Fruit fly (Drosophila melanogaster) whole organism, embryonic: ENCODE data around the gene rno.

ENCODE experiments used
- Abd-B ChIP-seq: fragments of 200-800 bp; sonication (Bioruptor generic); optimal IDR thresholded peaks from 2 replicates; lab custom pipeline; 2018; ENCODE audit warnings: missing biosample characterization, mild to moderate bottlenecking, missing genetic modification characterization, moderate library complexity
- Antp ChIP-seq: fragments of 200-800 bp; sonication (Bioruptor generic); optimal IDR thresholded peaks from 3 replicates; lab custom pipeline; 2016; ENCODE audit warnings: missing biosample characterization, missing genetic modification characterization
- Atf6 ChIP-seq: fragments of 200-800 bp; sonication (Bioruptor generic); IDR thresholded peaks from 2 replicates; pipeline ENCODE4 v1.3.6; 2022; ENCODE audit warnings: missing biosample characterization, missing genetic modification characterization
- Awh ChIP-seq: fragments of 200-800 bp; sonication (Bioruptor generic); IDR thresholded peaks from 2 replicates; pipeline ENCODE4, ENCODE4 v1.3.6; 2022; ENCODE audit warnings: missing biosample characterization, missing genetic modification characterization
- CG10274 ChIP-seq: fragments of 200-800 bp; sonication (Bioruptor generic); optimal IDR thresholded peaks from 3 replicates; lab custom pipeline; 2017; ENCODE audit warnings: missing biosample characterization, mild to moderate bottlenecking, missing genetic modification characterization
- CG10431 ChIP-seq: fragments of 200-800 bp; sonication (Bioruptor generic); optimal IDR thresholded peaks from 3 replicates; lab custom pipeline; 2018; ENCODE audit warnings: missing biosample characterization, mild to moderate bottlenecking, missing genetic modification characterization
- CG11093 ChIP-seq: fragments of 200-800 bp; sonication (Bioruptor generic); IDR thresholded peaks from 3 replicates; pipeline ENCODE4 v1.3.6; 2022; ENCODE audit warnings: missing biosample characterization, missing genetic modification characterization
- CG11696 ChIP-seq: fragments of 200-800 bp; sonication (Bioruptor generic); IDR thresholded peaks from 2 replicates; pipeline ENCODE4 v1.3.6; 2022; ENCODE audit warnings: missing biosample characterization, missing genetic modification characterization
- CG15479 ChIP-seq: fragments of 200-800 bp; sonication (Bioruptor generic); optimal IDR thresholded peaks from 3 replicates; lab custom pipeline; 2019; ENCODE audit warnings: missing biosample characterization, mild to moderate bottlenecking, missing genetic modification characterization, moderate library complexity
- CG16813 ChIP-seq: fragments of 200-800 bp; sonication (Bioruptor generic); IDR thresholded peaks from 3 replicates; pipeline ENCODE4 v1.3.6; 2022; ENCODE audit warnings: missing biosample characterization, missing genetic modification characterization; ENCODE audit not compliant: partially characterized antibody
- CG1792 ChIP-seq: fragments of 200-800 bp; sonication (Bioruptor generic); optimal IDR thresholded peaks from 2 replicates; lab custom pipeline; 2016; ENCODE audit warnings: missing biosample characterization, missing genetic modification characterization
- CG2712 ChIP-seq: fragments of 200-800 bp; optimal IDR thresholded peaks from 3 replicates; lab custom pipeline; 2019; ENCODE audit warnings: missing biosample characterization, mild to moderate bottlenecking, missing genetic modification characterization, moderate library complexity
- CG30020 ChIP-seq: fragments of 200-800 bp; optimal IDR thresholded peaks from 2 replicates; lab custom pipeline; 2019; ENCODE audit warnings: missing biosample characterization, mild to moderate bottlenecking, missing genetic modification characterization, moderate library complexity
- CG3838 ChIP-seq: fragments of 200-800 bp; sonication (Bioruptor generic); optimal IDR thresholded peaks from 3 replicates; lab custom pipeline; 2016; ENCODE audit warnings: missing biosample characterization, missing genetic modification characterization
- CG43689 ChIP-seq: fragments of 200-800 bp; sonication (Bioruptor generic); IDR thresholded peaks from 2 replicates; pipeline ENCODE4 v1.3.6; 2022; ENCODE audit warnings: missing biosample characterization, missing genetic modification characterization
- CG4424 ChIP-seq: fragments of 200-800 bp; sonication (Bioruptor generic); optimal IDR thresholded peaks from 3 replicates; lab custom pipeline; 2016; ENCODE audit warnings: missing biosample characterization, missing genetic modification characterization
- CG6689 ChIP-seq: fragments of 200-800 bp; sonication (Bioruptor generic); IDR thresholded peaks from 2 replicates; pipeline ENCODE4 v1.3.6; 2022; ENCODE audit warnings: missing biosample characterization, missing genetic modification characterization
- CG7745 ChIP-seq: fragments of 200-800 bp; sonication (Bioruptor generic); optimal IDR thresholded peaks from 2 replicates; lab custom pipeline; 2018; ENCODE audit warnings: missing biosample characterization, mild to moderate bottlenecking, missing genetic modification characterization, moderate library complexity
- CG7928 ChIP-seq: fragments of 200-800 bp; sonication (Bioruptor generic); optimal IDR thresholded peaks from 2 replicates; lab custom pipeline; 2017; ENCODE audit warnings: missing biosample characterization, mild to moderate bottlenecking, missing genetic modification characterization
- CG7963 ChIP-seq: fragments of 200-800 bp; sonication (Bioruptor generic); IDR thresholded peaks from 3 replicates; pipeline ENCODE4 v1.3.6; 2022; ENCODE audit warnings: missing biosample characterization, missing genetic modification characterization; ENCODE audit not compliant: partially characterized antibody
- CG7987 ChIP-seq: fragments of 200-800 bp; sonication (Bioruptor generic); optimal IDR thresholded peaks from 2 replicates; lab custom pipeline; 2018; ENCODE audit warnings: missing biosample characterization, mild to moderate bottlenecking, missing genetic modification characterization, moderate library complexity
- CG9437 ChIP-seq: fragments of 200-800 bp; sonication (Bioruptor generic); optimal IDR thresholded peaks from 2 replicates; lab custom pipeline; 2018; ENCODE audit warnings: missing biosample characterization, mild to moderate bottlenecking, missing genetic modification characterization
- Dip2 ChIP-seq: fragments of 200-800 bp; sonication (Bioruptor generic); IDR thresholded peaks from 2 replicates; pipeline ENCODE4 v1.3.6; 2022; ENCODE audit warnings: missing biosample characterization, missing genetic modification characterization
- Dp ChIP-seq: fragments of 200-800 bp; sonication (Bioruptor generic); optimal IDR thresholded peaks from 2 replicates; lab custom pipeline; 2018; ENCODE audit warnings: missing biosample characterization, mild to moderate bottlenecking, missing genetic modification characterization, moderate library complexity
- Eip74EF ChIP-seq, 2 experiments: fragments of 200-800 bp in 1 of 2; fragments of >200 bp in 1 of 2; sonication (Bioruptor generic) in 1 of 2; optimal IDR thresholded peaks; 2 replicates each; lab custom pipeline; 2017 to 2019; ENCODE audit warnings: missing biosample characterization in 2 of 2, missing genetic modification characterization in 2 of 2, mild to moderate bottlenecking in 1 of 2, moderate library complexity in 1 of 2
- Ets65A ChIP-seq: fragments of 200-800 bp; sonication (Bioruptor generic); peaks from one replicate; lab custom pipeline; 2016; ENCODE audit warnings: missing biosample characterization, missing genetic modification characterization
- HLH4C ChIP-seq: fragments of 200-800 bp; sonication (Bioruptor generic); IDR thresholded peaks from 3 replicates; pipeline ENCODE4 v1.3.6; 2022; ENCODE audit warnings: missing biosample characterization, missing genetic modification characterization; ENCODE audit not compliant: partially characterized antibody
- Hmx ChIP-seq: fragments of 200-800 bp; sonication (Bioruptor generic); optimal IDR thresholded peaks from 2 replicates; lab custom pipeline; 2016; ENCODE audit warnings: missing biosample characterization, missing genetic modification characterization
- MTF-1 ChIP-seq: fragments of 200-800 bp; sonication (Bioruptor generic); optimal IDR thresholded peaks from 2 replicates; lab custom pipeline; 2018; ENCODE audit warnings: missing biosample characterization, mild to moderate bottlenecking, missing genetic modification characterization, borderline replicate concordance
- Max ChIP-seq: fragments of 200-800 bp; sonication (Bioruptor generic); optimal IDR thresholded peaks from 2 replicates; lab custom pipeline; 2016; ENCODE audit warnings: missing biosample characterization, mild to moderate bottlenecking, missing genetic modification characterization
- Meics ChIP-seq: fragments of 200-800 bp; sonication (Bioruptor generic); optimal IDR thresholded peaks from 2 replicates; lab custom pipeline; 2017; ENCODE audit warnings: missing biosample characterization, mild to moderate bottlenecking, missing genetic modification characterization
- PHDP ChIP-seq: fragments of 200-800 bp; sonication (Bioruptor generic); optimal IDR thresholded peaks from 3 replicates; lab custom pipeline; 2018; ENCODE audit warnings: missing biosample characterization, mild to moderate bottlenecking, missing genetic modification characterization, moderate library complexity
- Scr ChIP-seq: fragments of 200-800 bp; sonication (Bioruptor generic); IDR thresholded peaks from 2 replicates; pipeline ENCODE4 v1.3.6; 2022; ENCODE audit warnings: missing biosample characterization, missing genetic modification characterization; ENCODE audit not compliant: partially characterized antibody
- TFAM ChIP-seq: fragments of 200-800 bp; sonication (Bioruptor generic); optimal IDR thresholded peaks from 2 replicates; lab custom pipeline; 2017; ENCODE audit warnings: missing biosample characterization, missing genetic modification characterization, inconsistent platforms
- Trl ChIP-seq, 3 experiments: fragments of >200 bp in 2 of 3; fragments of 200-800 bp in 1 of 3; sonication (Bioruptor generic) in 1 of 3; optimal IDR thresholded peaks; 2 replicates in 1 of 3; 3 replicates in 2 of 3; lab custom pipeline; 2016 to 2017; ENCODE audit warnings: missing biosample characterization in 1 of 3, missing genetic modification characterization in 1 of 3
- ara ChIP-seq: fragments of 200-800 bp; sonication (Bioruptor generic); IDR thresholded peaks from 2 replicates; pipeline ENCODE4 v1.3.6; 2022; ENCODE audit warnings: missing biosample characterization, missing genetic modification characterization
- ato ChIP-seq: fragments of 200-800 bp; sonication (Bioruptor generic); IDR thresholded peaks from 2 replicates; pipeline ENCODE4 v1.3.6; 2022; ENCODE audit warnings: missing biosample characterization, missing genetic modification characterization; ENCODE audit not compliant: partially characterized antibody
- disco-r ChIP-seq: fragments of 200-800 bp; sonication (Bioruptor generic); optimal IDR thresholded peaks from 2 replicates; lab custom pipeline; 2016; ENCODE audit warnings: missing biosample characterization, missing genetic modification characterization
- dmrt99B ChIP-seq: fragments of 200-800 bp; sonication (Bioruptor generic); optimal IDR thresholded peaks from 2 replicates; lab custom pipeline; 2018; ENCODE audit warnings: missing biosample characterization, mild to moderate bottlenecking, missing genetic modification characterization, moderate library complexity
- eyg ChIP-seq: fragments of 200-800 bp; sonication (Bioruptor generic); optimal IDR thresholded peaks from 3 replicates; lab custom pipeline; 2016; ENCODE audit warnings: missing biosample characterization, missing genetic modification characterization
- gsb-n ChIP-seq: fragments of 200-800 bp; sonication (Bioruptor generic); optimal IDR thresholded peaks from 3 replicates; lab custom pipeline; 2018; ENCODE audit warnings: missing biosample characterization, mild to moderate bottlenecking, missing genetic modification characterization
- hbn ChIP-seq: fragments of 200-800 bp; sonication (Bioruptor generic); IDR thresholded peaks from 2 replicates; pipeline ENCODE4 v1.3.6; 2022; ENCODE audit warnings: missing biosample characterization, missing genetic modification characterization; ENCODE audit not compliant: partially characterized antibody
- klu ChIP-seq: fragments of 200-800 bp; sonication (Bioruptor generic); IDR thresholded peaks from 2 replicates; pipeline ENCODE4 v1.3.6; 2022; ENCODE audit warnings: missing biosample characterization, missing genetic modification characterization
- mam ChIP-seq: fragments of 200-800 bp; sonication (Bioruptor generic); optimal IDR thresholded peaks from 3 replicates; lab custom pipeline; 2016; ENCODE audit warnings: missing biosample characterization, missing genetic modification characterization
- nom ChIP-seq: fragments of 200-800 bp; sonication (Bioruptor generic); optimal IDR thresholded peaks from 2 replicates; lab custom pipeline; 2017; ENCODE audit warnings: missing biosample characterization, missing genetic modification characterization, mild to moderate bottlenecking, moderate library complexity, missing genetic modification reagents
- pum ChIP-seq: fragments of 200-800 bp; sonication (Bioruptor generic); optimal IDR thresholded peaks from 2 replicates; lab custom pipeline; 2016; ENCODE audit warnings: missing biosample characterization, missing genetic modification characterization
- tll ChIP-seq, 2 experiments: fragments of 200-800 bp in 1 of 2; fragments of >200 bp in 1 of 2; sonication (Bioruptor generic) in 1 of 2; optimal IDR thresholded peaks; 2 replicates each; lab custom pipeline; 2017 to 2019; ENCODE audit warnings: missing biosample characterization in 2 of 2, missing genetic modification characterization in 2 of 2, mild to moderate bottlenecking in 1 of 2, moderate library complexity in 1 of 2
- trem ChIP-seq: fragments of 200-800 bp; optimal IDR thresholded peaks from 3 replicates; lab custom pipeline; 2019; ENCODE audit warnings: missing biosample characterization, mild to moderate bottlenecking, missing genetic modification characterization, moderate library complexity
- zf30C ChIP-seq: fragments of 200-800 bp; sonication (Bioruptor generic); optimal IDR thresholded peaks from 3 replicates; lab custom pipeline; 2018; ENCODE audit warnings: missing biosample characterization, mild to moderate bottlenecking, missing genetic modification characterization

rno gene

dm6 chr3L:184251-184650 lies 15.3 kb downstream of the rno start, which contains the start of the genes CG34140, Mkp and Mtch (continued):
- TF ChIP-seq Dip2 (GFP tag; lab: Robert Waterston, UW) = no peak
- TF ChIP-seq CG4424 (GFP tag; lab: Kevin White, UChicago) = peak; percentile 87
- no peak for TF ChIP-seq Meics (GFP tag; lab: Kevin White, UChicago)
- no peak for TF ChIP-seq Trl (optimal IDR thresholded peaks at IDR 0.05; lab: Kevin White, UChicago)
- TF ChIP-seq Trl (GFP tag; optimal IDR thresholded peaks at IDR 0.05; lab: Kevin White, UChicago) = peak; percentile 93
- peak; percentile 57 for TF ChIP-seq eyg (GFP tag; lab: Kevin White, UChicago)
- peak; percentile 79 for TF ChIP-seq ara (GFP tag; lab: Robert Waterston, UW)
- TF ChIP-seq mam (GFP tag; lab: Kevin White, UChicago) = peak; percentile 93
- TF ChIP-seq CG9437 (GFP tag; lab: Kevin White, UChicago) = peak; percentile 63
- peak; percentile 89 for TF ChIP-seq pum
- TF ChIP-seq TFAM (GFP tag; lab: Kevin White, UChicago) = no peak
- peak; percentile 81 for TF ChIP-seq CG6689 (GFP tag; lab: Robert Waterston, UW)
- peak; percentile 89 for TF ChIP-seq Antp
- peak; percentile 40 for TF ChIP-seq CG7987 (GFP tag; lab: Kevin White, UChicago)
- TF ChIP-seq CG3838 (GFP tag; lab: Kevin White, UChicago) = peak; percentile 63
- peak; percentile 95 for TF ChIP-seq CG16813 (GFP tag; lab: Robert Waterston, UW)
- peak; percentile 54 for TF ChIP-seq disco-r (GFP tag; lab: Kevin White, UChicago)
- peak; percentile 54; the same call in 2 of the 3 replicates for TF ChIP-seq CG7963 (GFP tag; lab: Robert Waterston, UW)
- peak; percentile 28 for TF ChIP-seq CG10274 (GFP tag; lab: Kevin White, UChicago)
- TF ChIP-seq Ets65A (GFP tag; lab: Kevin White, UChicago) = peak; percentile 99
- peak; percentile 88 for TF ChIP-seq CG2712 (tag; lab: Kevin White, UChicago)
- peak; percentile 73 for TF ChIP-seq ato (GFP tag; lab: Robert Waterston, UW)
- TF ChIP-seq CG43689 (GFP tag; lab: Robert Waterston, UW) = 0 out of 2 replicates have a peak, but pooled peaks have one; percentile 29
- peak; percentile 84 for TF ChIP-seq Abd-B (GFP tag; lab: Kevin White, UChicago)
- no peak for TF ChIP-seq CG7745 (tag; lab: Kevin White, UChicago)
- TF ChIP-seq MTF-1 (GFP tag; lab: Kevin White, UChicago) = peak; percentile 26
- TF ChIP-seq CG10431 = peak; percentile 85
- TF ChIP-seq Dp = peak; percentile 36
- TF ChIP-seq dmrt99B = no peak
- peak; percentile 7 for TF ChIP-seq nom
- TF ChIP-seq CG1792 (GFP tag; lab: Kevin White, UChicago) = peak; percentile 85
- peak; percentile 33; the same call in 1 of the 3 replicates for TF ChIP-seq CG11093 (GFP tag; lab: Robert Waterston, UW)
- TF ChIP-seq Atf6 (GFP tag; lab: Robert Waterston, UW) = peak; percentile 78
- TF ChIP-seq CG15479 = no peak
- no peak for TF ChIP-seq gsb-n
- peak; percentile 94 for TF ChIP-seq hbn (GFP tag; lab: Robert Waterston, UW)
- TF ChIP-seq Scr = peak; percentile 98
- peak; percentile 92 for TF ChIP-seq HLH4C (GFP tag; lab: Robert Waterston, UW)
- peak; percentile 72 for TF ChIP-seq Awh
- no peak for TF ChIP-seq tll (GFP tag; optimal IDR thresholded peaks at IDR 0.05; lab: Kevin White, UChicago)
- peak; percentile 80 for TF ChIP-seq CG30020 (tag; lab: Kevin White, UChicago)
- TF ChIP-seq Eip74EF (GFP tag; optimal IDR thresholded peaks at IDR 0.05; lab: Kevin White, UChicago) = no peak
- TF ChIP-seq Hmx = no peak
- TF ChIP-seq Max (GFP tag; lab: Kevin White, UChicago) = peak; percentile 88
- TF ChIP-seq zf30C = no peak
- peak; percentile 92 for TF ChIP-seq trem
- TF ChIP-seq PHDP (tag; lab: Kevin White, UChicago) = no peak
- peak; percentile 74 for TF ChIP-seq klu
- no peak for TF ChIP-seq CG7928 (GFP tag; lab: Kevin White, UChicago)
- 0 out of 2 replicates have a peak, but pooled peaks have one; percentile 39 for TF ChIP-seq CG11696
